Worm (Caenorhabditis elegans) whole organism, late embryonic: Measurements from ENCODE around the gene C34C12.6.

Source experiments
- C08G9.2 ChIP-seq: sonication (generic microtip); optimal IDR thresholded peaks from 2 replicates; lab custom pipeline; 2016; ENCODE audit warnings: mild to moderate bottlenecking, missing genetic modification characterization, moderate library complexity, missing compliant biosample characterization
- C38D4.7 ChIP-seq: fragments of 200-800 bp; sonication (Bioruptor generic); optimal IDR thresholded peaks from 2 replicates; lab custom pipeline; 2018; ENCODE audit warnings: mild to moderate bottlenecking, missing genetic modification characterization, moderate library complexity, missing compliant biosample characterization
- K02D7.2 ChIP-seq: sonication (generic microtip); optimal IDR thresholded peaks from 2 replicates; lab custom pipeline; 2017; ENCODE audit warnings: mild to moderate bottlenecking, missing genetic modification characterization, missing compliant biosample characterization
- K09A11.1 ChIP-seq: sonication (generic microtip); optimal IDR thresholded peaks from 2 replicates; lab custom pipeline; 2017; ENCODE audit warnings: antibody characterized with exemption, mild to moderate bottlenecking, missing genetic modification characterization, missing compliant biosample characterization; ENCODE audit not compliant: insufficient read depth
- T23F11.4 ChIP-seq: fragments of 200-800 bp; sonication (Bioruptor generic); optimal IDR thresholded peaks from 2 replicates; lab custom pipeline; 2018; ENCODE audit warnings: mild to moderate bottlenecking, missing genetic modification characterization, missing compliant biosample characterization
- ahr-1 ChIP-seq: sonication (generic microtip); optimal IDR thresholded peaks from 2 replicates; lab custom pipeline; 2016; ENCODE audit warnings: missing genetic modification characterization, missing compliant biosample characterization
- ama-1 ChIP-seq: fragments of 150-350 bp; optimal IDR thresholded peaks from 2 replicates; lab custom pipeline; 2014
- ceh-19 ChIP-seq: fragments of 200-800 bp; sonication (Bioruptor generic); optimal IDR thresholded peaks from 2 replicates; lab custom pipeline; 2018; ENCODE audit warnings: mild to moderate bottlenecking, missing genetic modification characterization, missing compliant biosample characterization
- ceh-2 ChIP-seq: sonication (generic microtip); optimal IDR thresholded peaks from 2 replicates; lab custom pipeline; 2016; ENCODE audit warnings: missing genotype, missing genetic modification characterization, missing compliant biosample characterization
- ceh-34 ChIP-seq: sonication (generic microtip); optimal IDR thresholded peaks from 2 replicates; lab custom pipeline; 2016; ENCODE audit warnings: mild to moderate bottlenecking, missing genetic modification characterization, missing compliant biosample characterization
- ceh-48 ChIP-seq: sonication (generic microtip); optimal IDR thresholded peaks from 2 replicates; lab custom pipeline; 2016; ENCODE audit warnings: missing genetic modification characterization, inconsistent platforms, missing compliant biosample characterization
- ceh-6 ChIP-seq: fragments of 200-800 bp; sonication (Bioruptor generic); optimal IDR thresholded peaks from 2 replicates; lab custom pipeline; 2018; ENCODE audit warnings: mild to moderate bottlenecking, missing genetic modification characterization, missing compliant biosample characterization
- ceh-9 ChIP-seq: sonication (generic microtip); optimal IDR thresholded peaks from 2 replicates; lab custom pipeline; 2016; ENCODE audit warnings: mild to moderate bottlenecking, missing genetic modification characterization, inconsistent platforms, missing compliant biosample characterization
- che-1 ChIP-seq: sonication (generic microtip); optimal IDR thresholded peaks from 2 replicates; lab custom pipeline; 2016; ENCODE audit warnings: mild to moderate bottlenecking, missing genetic modification characterization, missing compliant biosample characterization
- dve-1 ChIP-seq: sonication (generic microtip); optimal IDR thresholded peaks from 2 replicates; lab custom pipeline; 2017; ENCODE audit warnings: antibody characterized with exemption, mild to moderate bottlenecking, missing genetic modification characterization, missing compliant biosample characterization
- elt-2 ChIP-seq: sonication (generic microtip); optimal IDR thresholded peaks from 2 replicates; lab custom pipeline; 2016; ENCODE audit warnings: missing genetic modification reagents, missing genetic modification characterization, missing compliant biosample characterization
- elt-4 ChIP-seq: sonication (generic microtip); optimal IDR thresholded peaks from 2 replicates; lab custom pipeline; 2016; ENCODE audit warnings: missing genetic modification characterization, missing compliant biosample characterization
- ets-4 ChIP-seq: sonication (generic microtip); optimal IDR thresholded peaks from 2 replicates; lab custom pipeline; 2016; ENCODE audit warnings: missing genetic modification characterization, missing compliant biosample characterization
- eyg-1 ChIP-seq: sonication (generic microtip); optimal IDR thresholded peaks from 2 replicates; lab custom pipeline; 2016; ENCODE audit warnings: missing genotype, missing genetic modification characterization, missing compliant biosample characterization
- fax-1 ChIP-seq: sonication (generic microtip); optimal IDR thresholded peaks from 2 replicates; lab custom pipeline; 2016; ENCODE audit warnings: missing genotype, missing genetic modification characterization, missing compliant biosample characterization
- fkh-10 ChIP-seq: fragments of 150-350 bp; optimal IDR thresholded peaks from 2 replicates; lab custom pipeline; 2014; ENCODE audit warnings: missing biosample characterization, missing genetic modification reagents, missing genetic modification characterization
- fkh-6 ChIP-seq: sonication (generic microtip); optimal IDR thresholded peaks from 2 replicates; lab custom pipeline; 2016; ENCODE audit warnings: missing genetic modification characterization, missing compliant biosample characterization
- gmeb-2 ChIP-seq: sonication (generic microtip); optimal IDR thresholded peaks from 2 replicates; lab custom pipeline; 2016; ENCODE audit warnings: missing genetic modification characterization, inconsistent platforms, missing compliant biosample characterization
- hlh-13 ChIP-seq: fragments of 200-800 bp; sonication (Bioruptor generic); optimal IDR thresholded peaks from 2 replicates; lab custom pipeline; 2018; ENCODE audit warnings: mild to moderate bottlenecking, missing genetic modification characterization, missing compliant biosample characterization
- hlh-30 ChIP-seq: sonication (generic microtip); optimal IDR thresholded peaks from 2 replicates; lab custom pipeline; 2017; ENCODE audit warnings: antibody characterized with exemption, missing genetic modification characterization, missing compliant biosample characterization; ENCODE audit not compliant: insufficient read depth
- hlh-6 ChIP-seq: sonication (generic microtip); optimal IDR thresholded peaks from 2 replicates; lab custom pipeline; 2016; ENCODE audit warnings: missing genotype, missing genetic modification characterization, missing compliant biosample characterization
- hlh-8 ChIP-seq: sonication (generic microtip); optimal IDR thresholded peaks from 2 replicates; lab custom pipeline; 2016; ENCODE audit warnings: missing genotype, missing genetic modification characterization, missing compliant biosample characterization
- lin-11 ChIP-seq: fragments of 200-800 bp; sonication (Bioruptor generic); optimal IDR thresholded peaks from 2 replicates; lab custom pipeline; 2018; ENCODE audit warnings: mild to moderate bottlenecking, missing genetic modification characterization, missing compliant biosample characterization
- madf-2 ChIP-seq: sonication (generic microtip); optimal IDR thresholded peaks from 2 replicates; lab custom pipeline; 2017; ENCODE audit warnings: missing genetic modification characterization, missing compliant biosample characterization
- mec-3 ChIP-seq: sonication (generic microtip); optimal IDR thresholded peaks from 2 replicates; lab custom pipeline; 2016; ENCODE audit warnings: borderline replicate concordance, missing genetic modification characterization, missing compliant biosample characterization
- nfya-1 ChIP-seq: sonication (generic microtip); optimal IDR thresholded peaks from 2 replicates; lab custom pipeline; 2017; ENCODE audit warnings: missing genetic modification characterization, mild to moderate bottlenecking, missing compliant biosample characterization, antibody characterized with exemption, moderate library complexity
- nhr-11 ChIP-seq: fragments of 150-350 bp; optimal IDR thresholded peaks from 2 replicates; lab custom pipeline; 2014; ENCODE audit warnings: missing biosample characterization, missing genetic modification characterization
- npax-4 ChIP-seq: sonication (generic microtip); optimal IDR thresholded peaks from 2 replicates; lab custom pipeline; 2016; ENCODE audit warnings: missing genetic modification characterization, missing compliant biosample characterization
- odd-2 ChIP-seq: sonication (generic microtip); optimal IDR thresholded peaks from 2 replicates; lab custom pipeline; 2017; ENCODE audit warnings: antibody characterized with exemption, mild to moderate bottlenecking, missing genetic modification characterization, missing compliant biosample characterization
- pag-3 ChIP-seq: sonication (generic microtip); optimal IDR thresholded peaks from 2 replicates; lab custom pipeline; 2016; ENCODE audit warnings: missing compliant biosample characterization, missing genetic modification characterization, borderline replicate concordance
- pat-9 ChIP-seq: fragments of 200-800 bp; sonication (Bioruptor generic); optimal IDR thresholded peaks from 2 replicates; lab custom pipeline; 2018; ENCODE audit warnings: mild to moderate bottlenecking, missing genetic modification characterization, moderate library complexity, missing compliant biosample characterization
- pax-1 ChIP-seq: fragments of 150-350 bp; optimal IDR thresholded peaks from 2 replicates; lab custom pipeline; 2014; ENCODE audit warnings: missing biosample characterization, missing genetic modification characterization
- pha-2 ChIP-seq: sonication (generic microtip); optimal IDR thresholded peaks from 2 replicates; lab custom pipeline; 2017; ENCODE audit warnings: mild to moderate bottlenecking, missing genetic modification characterization, missing compliant biosample characterization
- pros-1 ChIP-seq: fragments of 150-350 bp; optimal IDR thresholded peaks from 2 replicates; lab custom pipeline; 2014; ENCODE audit warnings: missing biosample characterization, missing genetic modification reagents, missing genetic modification characterization
- sox-2 ChIP-seq: fragments of 200-800 bp; sonication (Bioruptor generic); IDR thresholded peaks from 2 replicates; pipeline ENCODE4 v1.3.6; 2022; ENCODE audit warnings: missing genetic modification reagents, missing genetic modification characterization, missing compliant biosample characterization
- tbx-2 ChIP-seq: sonication (generic microtip); optimal IDR thresholded peaks from 2 replicates; lab custom pipeline; 2016; ENCODE audit warnings: missing genetic modification characterization, missing compliant biosample characterization
- tbx-7 ChIP-seq: sonication (generic microtip); optimal IDR thresholded peaks from 2 replicates; lab custom pipeline; 2016; ENCODE audit warnings: missing genotype, missing genetic modification characterization, missing compliant biosample characterization
- unc-3 ChIP-seq, 2 experiments: fragments of 200-800 bp in 1 of 2; sonication (Bioruptor generic) in 1 of 2; sonication (generic microtip) in 1 of 2; conservative IDR thresholded peaks in 1 of 2; optimal IDR thresholded peaks in 1 of 2; 2 replicates each; pipeline versions ENCODE4 v1.3.6 to Lab custom; 2016 to 2022; ENCODE audit warnings: missing compliant biosample characterization in 2 of 2, missing genetic modification characterization in 2 of 2, missing genetic modification reagents in 1 of 2
- unc-42 ChIP-seq: sonication (generic microtip); optimal IDR thresholded peaks from 2 replicates; lab custom pipeline; 2016; ENCODE audit warnings: missing genotype, missing genetic modification characterization, missing compliant biosample characterization
- unc-55 ChIP-seq: sonication (generic microtip); optimal IDR thresholded peaks from 2 replicates; lab custom pipeline; 2017; ENCODE audit warnings: missing biosample characterization, missing genetic modification reagents, missing genetic modification characterization
- unc-86 ChIP-seq: sonication (generic microtip); optimal IDR thresholded peaks from 2 replicates; lab custom pipeline; 2016; ENCODE audit warnings: missing genetic modification characterization, missing compliant biosample characterization
- zip-5 ChIP-seq: sonication (generic microtip); optimal IDR thresholded peaks from 2 replicates; lab custom pipeline; 2016; ENCODE audit warnings: missing genetic modification characterization, missing compliant biosample characterization
- ztf-16 ChIP-seq: sonication (generic microtip); optimal IDR thresholded peaks from 2 replicates; lab custom pipeline; 2017; ENCODE audit warnings: missing genetic modification characterization, missing compliant biosample characterization

The C34C12.6 gene

ce11 chrIII:3456226-3456625 lies 26.2 kb upstream of the C34C12.6 start (continued):
- no peak for TF ChIP-seq hlh-6 (tag; lab: Kevin White, UChicago)
- no peak for TF ChIP-seq fkh-10 (GFP tag; lab: Kevin White, UChicago)
- peak; percentile 91 for TF ChIP-seq nfya-1
- no peak for TF ChIP-seq hlh-13
- TF ChIP-seq K09A11.1 (tag; lab: Kevin White, UChicago), result peak; percentile 44
- TF ChIP-seq ceh-6 (GFP tag; lab: Kevin White, UChicago), result no peak
- no peak for TF ChIP-seq hlh-8 (tag; lab: Kevin White, UChicago)
- peak; percentile 12; the same call in 1 of the 2 replicates for TF ChIP-seq sox-2 (GFP tag; lab: Robert Waterston, UW)
- no peak for TF ChIP-seq che-1 (tag; lab: Kevin White, UChicago)
- TF ChIP-seq ahr-1 (tag; lab: Kevin White, UChicago), result no peak
- TF ChIP-seq C38D4.7 (GFP tag; lab: Kevin White, UChicago), result no peak
- TF ChIP-seq odd-2 (tag; lab: Kevin White, UChicago), result no peak
- TF ChIP-seq dve-1 (tag; lab: Kevin White, UChicago), result peak; percentile 73
- TF ChIP-seq unc-3 (GFP tag; conservative IDR thresholded peaks at IDR 0.05; lab: Robert Waterston, UW), result no peak
- peak; percentile 32 for TF ChIP-seq unc-3 (tag; optimal IDR thresholded peaks at IDR 0.05; lab: Kevin White, UChicago)
- no peak for TF ChIP-seq eyg-1 (tag; lab: Kevin White, UChicago)
- peak; percentile 21 for TF ChIP-seq madf-2 (tag; lab: Kevin White, UChicago)
- peak; percentile 63 for TF ChIP-seq unc-42
- no peak for TF ChIP-seq T23F11.4 (GFP tag; lab: Kevin White, UChicago)
- no peak for TF ChIP-seq pha-2
- TF ChIP-seq hlh-30, result peak; percentile 50
- TF ChIP-seq elt-2, result peak; percentile 68
- peak; percentile 44 for TF ChIP-seq unc-86 (tag; lab: Kevin White, UChicago)
- TF ChIP-seq fax-1 (tag; lab: Kevin White, UChicago), result peak; percentile 11
- TF ChIP-seq nhr-11 (tag; lab: Kevin White, UChicago), result no peak
- peak; percentile 64 for TF ChIP-seq tbx-2 (tag; lab: Kevin White, UChicago)
- no peak for TF ChIP-seq elt-4
- TF ChIP-seq ceh-9 (tag; lab: Kevin White, UChicago), result no peak
- no peak for TF ChIP-seq mec-3 (tag; lab: Kevin White, UChicago)
- TF ChIP-seq ceh-19, result no peak
- TF ChIP-seq C08G9.2 (tag; lab: Kevin White, UChicago), result peak; percentile 52
- no peak for TF ChIP-seq ceh-2 (tag; lab: Kevin White, UChicago)
- no peak for TF ChIP-seq zip-5
- no peak for TF ChIP-seq pag-3 (tag; lab: Kevin White, UChicago)
- TF ChIP-seq gmeb-2, result no peak
- TF ChIP-seq ceh-34 (tag; lab: Kevin White, UChicago), result peak; percentile 78
- TF ChIP-seq ama-1 (lab: Kevin White, UChicago), result no peak
- TF ChIP-seq fkh-6 (tag; lab: Kevin White, UChicago), result no peak
- no peak for TF ChIP-seq pat-9
- no peak for TF ChIP-seq K02D7.2
- no peak for TF ChIP-seq pros-1 (tag; lab: Kevin White, UChicago)
- peak; percentile 50 for TF ChIP-seq unc-55 (GFP tag; lab: Kevin White, UChicago)
- TF ChIP-seq ztf-16 (tag; lab: Kevin White, UChicago), result peak; percentile 52
- no peak for TF ChIP-seq npax-4 (tag; lab: Kevin White, UChicago)
- TF ChIP-seq ceh-48 (tag; lab: Kevin White, UChicago), result no peak
- TF ChIP-seq ets-4 (tag; lab: Kevin White, UChicago), result peak; percentile 38
- no peak for TF ChIP-seq lin-11 (tag; lab: Kevin White, UChicago)
- TF ChIP-seq tbx-7, result no peak
- peak; percentile 30 for TF ChIP-seq pax-1 (tag; lab: Kevin White, UChicago)
- TF ChIP-seq, all 69 proteins: peak for 25
